Fruit fly (Drosophila melanogaster): ENCODE data around the gene CG43796.

DNA sequence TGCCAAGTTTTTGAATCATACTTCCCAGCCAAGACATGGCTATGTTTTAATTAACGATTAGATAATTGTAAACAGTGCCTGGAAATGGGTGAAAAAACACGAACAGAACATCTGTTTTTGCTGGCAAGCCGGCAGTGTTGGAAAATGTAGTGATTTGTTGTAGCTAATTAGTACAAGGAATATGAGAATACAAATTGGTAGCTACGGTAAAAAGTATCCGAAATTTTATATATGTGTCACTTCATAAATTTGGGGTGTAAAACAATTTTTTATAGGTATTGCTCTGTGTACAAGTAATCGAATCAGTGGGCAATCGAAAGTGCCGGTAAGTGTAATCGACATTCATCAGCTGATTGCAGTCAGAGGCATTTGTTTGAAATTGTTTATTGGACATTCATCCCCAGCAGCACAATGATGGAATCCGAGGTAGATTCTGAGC is 35.1 kb downstream of the CG43796 start, which contains the start of the genes mRpL51 and Uba4:
- no peak for TF ChIP-seq psq (optimal IDR thresholded peaks at IDR 0.05)
- no peak for TF ChIP-seq CG8478 (optimal IDR thresholded peaks at IDR 0.05)
- no peak for TF ChIP-seq usp (GFP tag; optimal IDR thresholded peaks at IDR 0.05)
- no peak for TF ChIP-seq pan (optimal IDR thresholded peaks at IDR 0.05)

Data from whole organism.